Worm (Caenorhabditis elegans) whole organism, L3 larva: ENCODE measurements around the gene fbxc-21.

ENCODE experiments used
- R02D3.7 ChIP-seq: fragments of 150-350 bp; optimal IDR thresholded peaks from 2 replicates; lab custom pipeline; 2014; ENCODE audit warnings: missing biosample characterization, missing genetic modification characterization
- aly-2 ChIP-seq: fragments of 150-350 bp; optimal IDR thresholded peaks from 2 replicates; lab custom pipeline; 2014; ENCODE audit warnings: missing biosample characterization, missing genetic modification characterization
- ama-1 ChIP-seq: fragments of 150-350 bp; optimal IDR thresholded peaks from 2 replicates; lab custom pipeline; 2018
- ceh-28 ChIP-seq: fragments of 150-350 bp; optimal IDR thresholded peaks from 2 replicates; lab custom pipeline; 2014; ENCODE audit warnings: missing biosample characterization, missing genetic modification reagents, missing genetic modification characterization
- ceh-82 ChIP-seq: fragments of 150-350 bp; optimal IDR thresholded peaks from 2 replicates; lab custom pipeline; 2014; ENCODE audit warnings: missing biosample characterization, missing genetic modification characterization
- ceh-9 ChIP-seq: sonication (generic microtip); optimal IDR thresholded peaks from 2 replicates; lab custom pipeline; 2018; ENCODE audit warnings: missing biosample characterization, missing genetic modification characterization
- egl-27 ChIP-seq: sonication (generic microtip); optimal IDR thresholded peaks from 4 replicates; lab custom pipeline; 2017; ENCODE audit warnings: missing biosample characterization, missing genetic modification reagents, missing genetic modification characterization
- egl-5 ChIP-seq: fragments of 150-350 bp; optimal IDR thresholded peaks from 2 replicates; lab custom pipeline; 2017; ENCODE audit warnings: missing biosample characterization, missing genetic modification reagents, missing genetic modification characterization, inconsistent platforms
- elt-1 ChIP-seq: fragments of 150-350 bp; optimal IDR thresholded peaks from 2 replicates; lab custom pipeline; 2014; ENCODE audit warnings: missing biosample characterization, missing genetic modification characterization
- eor-1 ChIP-seq, 2 experiments: fragments of 150-350 bp; optimal IDR thresholded peaks; 2 replicates each; lab custom pipeline; 2014 to 2018; ENCODE audit warnings: missing biosample characterization in 2 of 2, missing genetic modification characterization in 2 of 2
- fkh-10 ChIP-seq: sonication (generic microtip); optimal IDR thresholded peaks from 2 replicates; lab custom pipeline; 2017; ENCODE audit warnings: missing biosample characterization, missing genetic modification reagents, missing genetic modification characterization
- fos-1 ChIP-seq: fragments of 150-350 bp; optimal IDR thresholded peaks from 2 replicates; lab custom pipeline; 2014; ENCODE audit warnings: missing biosample characterization, missing genetic modification characterization
- hmg-11 ChIP-seq: sonication (generic microtip); optimal IDR thresholded peaks from 2 replicates; lab custom pipeline; 2016; ENCODE audit warnings: missing genetic modification characterization, missing compliant biosample characterization
- jun-1 ChIP-seq: fragments of 150-350 bp; optimal IDR thresholded peaks from 2 replicates; lab custom pipeline; 2014; ENCODE audit warnings: missing biosample characterization, missing genetic modification reagents, missing genetic modification characterization
- lin-15B ChIP-seq: fragments of 150-350 bp; optimal IDR thresholded peaks from 2 replicates; lab custom pipeline; 2014; ENCODE audit warnings: missing biosample characterization, missing genetic modification characterization
- lin-39 ChIP-seq: fragments of 150-350 bp; optimal IDR thresholded peaks from 2 replicates; lab custom pipeline; 2018; ENCODE audit warnings: missing biosample characterization, missing genetic modification reagents, missing genetic modification characterization
- mdl-1 ChIP-seq: fragments of 150-350 bp; optimal IDR thresholded peaks from 2 replicates; lab custom pipeline; 2014; ENCODE audit warnings: missing biosample characterization, missing genetic modification characterization
- mml-1 ChIP-seq: fragments of 150-350 bp; sonication (generic microtip); optimal IDR thresholded peaks from 3 replicates; lab custom pipeline; 2014; ENCODE audit warnings: missing biosample characterization, missing genetic modification characterization
- nfya-1 ChIP-seq: sonication (generic microtip); optimal IDR thresholded peaks from 2 replicates; lab custom pipeline; 2017; ENCODE audit warnings: missing genetic modification characterization, mild to moderate bottlenecking, missing compliant biosample characterization, antibody characterized with exemption, moderate library complexity; ENCODE audit not compliant: insufficient read depth
- nhr-23 ChIP-seq: fragments of 150-350 bp; optimal IDR thresholded peaks from 2 replicates; lab custom pipeline; 2014; ENCODE audit warnings: missing biosample characterization, missing genetic modification reagents, missing genetic modification characterization
- nhr-237 ChIP-seq: fragments of 150-350 bp; optimal IDR thresholded peaks from 2 replicates; lab custom pipeline; 2014; ENCODE audit warnings: missing biosample characterization, missing genetic modification characterization
- nhr-25 ChIP-seq: sonication (generic microtip); optimal IDR thresholded peaks from 2 replicates; lab custom pipeline; 2017; ENCODE audit warnings: missing biosample characterization, missing genetic modification characterization
- nhr-28 ChIP-seq: fragments of 150-350 bp; optimal IDR thresholded peaks from 2 replicates; lab custom pipeline; 2014; ENCODE audit warnings: missing biosample characterization, missing genetic modification characterization
- nhr-67 ChIP-seq: fragments of 150-350 bp; optimal IDR thresholded peaks from 2 replicates; lab custom pipeline; 2014; ENCODE audit warnings: missing biosample characterization, missing genetic modification characterization
- nhr-76 ChIP-seq: fragments of 150-350 bp; sonication (generic microtip); optimal IDR thresholded peaks from 5 replicates; lab custom pipeline; 2014; ENCODE audit warnings: missing biosample characterization, missing genetic modification characterization
- nhr-77 ChIP-seq: fragments of 150-350 bp; optimal IDR thresholded peaks from 2 replicates; lab custom pipeline; 2014; ENCODE audit warnings: missing biosample characterization, missing genetic modification characterization
- pha-4 ChIP-seq: fragments of 150-350 bp; optimal IDR thresholded peaks from 2 replicates; lab custom pipeline; 2014; ENCODE audit warnings: missing biosample characterization, missing genetic modification reagents, missing genetic modification characterization
- pqm-1 ChIP-seq: fragments of 150-350 bp; optimal IDR thresholded peaks from 2 replicates; lab custom pipeline; 2017; ENCODE audit warnings: missing biosample characterization, missing genetic modification characterization, inconsistent platforms
- snpc-4 ChIP-seq: fragments of 150-350 bp; optimal IDR thresholded peaks from 2 replicates; lab custom pipeline; 2014; ENCODE audit warnings: missing biosample characterization, missing genetic modification characterization
- tbx-2 ChIP-seq: sonication (generic microtip); optimal IDR thresholded peaks from 2 replicates; lab custom pipeline; 2016; ENCODE audit warnings: mild to moderate bottlenecking, missing genetic modification characterization, missing compliant biosample characterization
- unc-39 ChIP-seq: sonication (generic microtip); optimal IDR thresholded peaks from 4 replicates; lab custom pipeline; 2017; ENCODE audit warnings: missing biosample characterization, missing genetic modification characterization
- zag-1 ChIP-seq: fragments of 150-350 bp; optimal IDR thresholded peaks from 2 replicates; lab custom pipeline; 2014; ENCODE audit warnings: missing biosample characterization, missing genetic modification characterization
- ztf-4 ChIP-seq: fragments of 150-350 bp; optimal IDR thresholded peaks from 2 replicates; lab custom pipeline; 2014; ENCODE audit warnings: missing biosample characterization, missing genetic modification characterization

fbxc-21 gene

DNA sequence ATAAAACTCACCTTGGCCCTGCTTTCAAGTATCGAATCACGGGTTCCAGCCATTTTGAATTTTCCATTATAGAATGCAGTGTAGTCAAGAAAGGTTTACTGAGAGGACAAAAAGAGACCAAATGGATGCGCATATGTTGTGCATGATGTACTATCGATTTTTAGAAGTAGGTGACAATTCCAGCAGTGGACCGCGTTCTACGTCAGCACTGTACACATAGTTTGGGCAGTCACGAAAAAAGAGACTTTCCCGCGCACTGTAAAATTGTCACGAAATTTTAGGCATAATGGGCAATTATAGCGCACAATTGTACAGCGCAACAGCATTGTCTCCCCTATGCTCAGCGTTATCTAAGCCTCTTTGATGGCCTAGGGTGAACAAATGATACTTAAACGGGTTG is 1.7 kb downstream of the fbxc-21 start, which contains the start of gene fbxc-22:
fbxc-22 (minus strand) TSS at position 101 of the 400 bp plus-strand sequence.
- TF ChIP-seq egl-5 (tag; lab: Kevin White, UChicago) (no peak), mdl-1 (tag; lab: Kevin White, UChicago) (no peak), nhr-67 (tag; lab: Kevin White, UChicago) (no peak), nhr-28 (tag; lab: Kevin White, UChicago) (no peak), lin-15B (tag; lab: Kevin White, UChicago) (no peak), jun-1 (tag; lab: Kevin White, UChicago) (no peak), ztf-4 (tag; lab: Kevin White, UChicago) (no peak)

ce11 chrII:1688813-1689212 is 3.9 kb downstream of the fbxc-21 start, which contains the start of the genes fbxb-18 and fbxb-19:
Gene fbxb-18 (minus strand): TSS chrII:1688913.
Gene fbxb-19 (minus strand): TSS chrII:1689181.
- no peak for TF ChIP-seq nhr-237 (tag; lab: Kevin White, UChicago)
- no peak for TF ChIP-seq ceh-9 (tag; lab: Kevin White, UChicago)
- no peak for TF ChIP-seq fkh-10 (GFP tag; lab: Kevin White, UChicago)
- TF ChIP-seq egl-27 = no peak
- no peak for TF ChIP-seq pha-4 (tag; lab: Kevin White, UChicago)
- TF ChIP-seq nhr-77 (tag; lab: Kevin White, UChicago) = no peak
- TF ChIP-seq elt-1 (tag; lab: Kevin White, UChicago) = no peak
- TF ChIP-seq ama-1 (lab: Kevin White, UChicago) = no peak
- no peak for TF ChIP-seq snpc-4 (tag; lab: Kevin White, UChicago)
- no peak for TF ChIP-seq ztf-4 (tag; lab: Kevin White, UChicago)
- TF ChIP-seq mdl-1 (tag; lab: Kevin White, UChicago) = no peak
- TF ChIP-seq zag-1 (tag; lab: Kevin White, UChicago) = no peak

ce11 chrII:1683742-1684141 is 9.0 kb downstream of the fbxc-21 start, which contains the start of gene fbxb-25:
Gene fbxb-25 (plus strand): TSS chrII:1684042.
- TF ChIP-seq mml-1 (no peak), ztf-4 (tag; lab: Kevin White, UChicago) (no peak), nhr-23 (no peak), tbx-2 (tag; lab: Kevin White, UChicago) (no peak), R02D3.7 (no peak)
- TF ChIP-seq, all 47 proteins: peak for 0

DNA sequence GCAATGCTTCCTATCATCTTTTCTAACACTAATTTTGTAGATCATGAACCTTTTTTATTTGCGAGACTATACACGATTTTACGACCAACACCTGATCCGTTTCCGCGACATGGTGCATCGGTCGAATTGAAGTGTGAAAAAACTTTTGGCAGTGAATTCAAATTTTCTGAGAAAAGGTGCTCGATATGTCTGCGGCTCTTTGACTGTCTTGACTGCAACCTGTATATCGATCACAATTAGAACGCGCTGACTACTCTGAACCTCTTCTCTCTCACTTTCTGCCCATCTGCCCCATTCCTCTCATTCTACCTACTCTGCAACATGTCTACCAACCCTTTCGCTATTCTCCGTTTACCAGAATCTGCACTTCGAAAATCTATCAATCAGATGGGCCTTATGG is 10.5 kb downstream of the fbxc-21 start, which contains the start of gene fbxb-26:
fbxb-26 (plus strand) TSS at position 301 of the 400 bp plus-strand sequence.
- TF ChIP-seq lin-39 (tag; lab: Kevin White, UChicago) (no peak), nhr-237 (tag; lab: Kevin White, UChicago) (no peak), snpc-4 (tag; lab: Kevin White, UChicago) (no peak), egl-5 (tag; lab: Kevin White, UChicago) (no peak), nfya-1 (no peak), mml-1 (no peak), mdl-1 (tag; lab: Kevin White, UChicago) (no peak), fkh-10 (GFP tag; lab: Kevin White, UChicago) (no peak), unc-39 (no peak), ceh-28 (tag; lab: Kevin White, UChicago) (no peak), aly-2 (no peak), nhr-77 (tag; lab: Kevin White, UChicago) (no peak), tbx-2 (tag; lab: Kevin White, UChicago) (no peak), ceh-82 (tag; lab: Kevin White, UChicago) (no peak), fos-1 (no peak), pqm-1 (tag; lab: Kevin White, UChicago) (no peak), eor-1 (tag; optimal IDR thresholded peaks at IDR 0.05; lab: Kevin White, UChicago) (no peak), nhr-25 (tag; lab: Kevin White, UChicago) (no peak), nhr-23 (no peak), elt-1 (tag; lab: Kevin White, UChicago) (no peak)

ce11 chrII:1679081-1679480 is 13.6 kb downstream of the fbxc-21 start, which contains the start of gene irld-36:
Gene irld-36 (plus strand): TSS chrII:1679381.
- TF ChIP-seq elt-1 (tag; lab: Kevin White, UChicago) (no peak), hmg-11 (no peak), ceh-9 (tag; lab: Kevin White, UChicago) (no peak), nhr-76 (no peak)
